Worm (Caenorhabditis elegans): ENCODE data around the gene slc-25A18.2.

slc-25A18.2 gene

DNA sequence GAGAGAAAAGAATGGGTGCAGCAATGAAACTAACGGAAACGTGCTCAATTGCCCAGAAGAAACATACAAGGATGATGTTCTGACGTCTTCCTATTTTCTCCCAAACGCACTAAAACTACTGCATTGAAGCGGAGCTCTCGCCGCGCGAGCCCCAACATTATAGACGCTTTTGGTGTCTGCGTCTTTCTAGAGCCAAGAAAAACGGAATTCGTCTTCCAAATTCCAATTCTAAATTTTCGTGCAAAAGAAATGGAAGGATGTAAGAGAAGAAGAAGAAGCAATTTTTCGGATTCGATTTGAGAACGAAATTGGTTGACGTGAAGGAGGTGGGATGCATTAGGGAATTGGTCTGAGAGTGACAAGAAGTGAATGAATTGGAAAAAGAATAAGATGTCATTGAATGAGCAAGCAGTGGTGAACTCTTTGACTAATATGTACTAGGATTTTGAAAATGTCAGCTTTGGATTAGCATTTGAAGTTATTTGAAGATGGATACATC lies 21.1 kb upstream of the slc-25A18.2 start:
- TF ChIP-seq chd-7 (tag; optimal IDR thresholded peaks at IDR 0.05), result no peak
- no peak for TF ChIP-seq lin-54 (GFP tag; optimal IDR thresholded peaks at IDR 0.05)
- no peak for TF ChIP-seq lag-1 (GFP tag; IDR thresholded peaks at IDR 0.05)
- TF ChIP-seq unc-62 (GFP tag; optimal IDR thresholded peaks at IDR 0.05), result no peak
- no peak for TF ChIP-seq nhr-179 (tag; optimal IDR thresholded peaks at IDR 0.05)

DNA sequence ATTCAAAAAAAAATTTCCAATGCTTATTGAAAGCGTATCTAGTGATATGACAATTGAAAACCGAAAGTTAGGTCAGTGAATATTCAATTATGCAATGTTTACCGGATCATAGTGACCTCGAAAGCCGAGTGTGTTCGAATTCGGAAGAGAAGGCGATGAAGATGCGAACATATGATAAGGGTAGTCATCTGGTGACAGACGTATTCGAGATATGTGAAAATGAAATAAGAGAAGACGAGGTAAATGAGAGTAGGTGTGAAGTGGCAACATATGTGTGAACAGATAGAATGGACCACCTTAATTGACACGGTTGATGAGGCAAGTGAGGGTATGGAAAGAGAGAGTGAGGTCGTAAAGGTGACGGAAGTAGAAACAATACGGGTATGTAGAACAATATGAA lies 20.0 kb upstream of the slc-25A18.2 start:
- no peak for TF ChIP-seq Y53G8AR.9 (GFP tag; conservative IDR thresholded peaks at IDR 0.05)
- TF ChIP-seq ccch-3 (GFP tag; optimal IDR thresholded peaks at IDR 0.05), result no peak
- no peak for TF ChIP-seq sdz-38 (tag; optimal IDR thresholded peaks at IDR 0.05)
- TF ChIP-seq nhr-90 (tag; optimal IDR thresholded peaks at IDR 0.05), result no peak
- TF ChIP-seq ztf-25 (GFP tag; IDR thresholded peaks at IDR 0.05), result no peak
- no peak for TF ChIP-seq hrde-1 (tag; optimal IDR thresholded peaks at IDR 0.05; ENCODE audit: borderline replicate concordance)
- TF ChIP-seq nhr-120 (GFP tag; IDR thresholded peaks at IDR 0.05), result no peak
- TF ChIP-seq die-1 (tag; optimal IDR thresholded peaks at IDR 0.05), result no peak
- no peak for TF ChIP-seq fkh-3 (tag; optimal IDR thresholded peaks at IDR 0.05)
- TF ChIP-seq attf-3 (GFP tag; conservative IDR thresholded peaks at IDR 0.05), result no peak
- no peak for TF ChIP-seq F49E8.2 (tag; optimal IDR thresholded peaks at IDR 0.05; ENCODE audit: insufficient read depth)
- no peak for TF ChIP-seq Y67H2A.10 (GFP tag; conservative IDR thresholded peaks at IDR 0.05)
- TF ChIP-seq snpc-4 (GFP tag; optimal IDR thresholded peaks at IDR 0.05), result no peak
- TF ChIP-seq snpc-4 (tag; optimal IDR thresholded peaks at IDR 0.05), result no peak

DNA sequence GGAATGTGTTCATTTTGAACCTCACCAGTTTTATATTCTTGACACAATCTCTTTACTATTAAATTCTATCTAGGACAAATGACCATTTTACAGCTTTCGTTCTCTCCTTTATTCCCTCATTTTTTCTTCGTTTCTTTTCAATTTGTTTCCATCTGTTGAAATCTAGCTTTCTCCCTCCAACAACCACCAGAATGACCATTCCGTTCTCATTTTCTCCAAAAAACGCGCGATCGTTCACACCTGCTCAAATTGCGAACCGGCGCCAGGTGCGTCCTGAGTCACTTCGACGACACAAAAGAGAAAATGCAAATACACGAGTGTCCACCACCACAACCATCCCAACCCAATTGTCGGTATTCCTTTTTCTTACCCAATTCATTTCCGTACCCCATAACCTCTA lies 18.6 kb upstream of the slc-25A18.2 start, which contains the start of gene F13B6.1:
F13B6.1 (plus strand) TSS at position 301 of the 400 bp plus-strand sequence.
- TF ChIP-seq hsf-1 (GFP tag; IDR thresholded peaks at IDR 0.05) (no peak), lin-35 (GFP tag; optimal IDR thresholded peaks at IDR 0.05) (no peak), atf-7 (tag; optimal IDR thresholded peaks at IDR 0.05) (no peak), tbx-9 (tag; optimal IDR thresholded peaks at IDR 0.05; ENCODE audit: borderline replicate concordance) (no peak), zfh-2 (GFP tag; conservative IDR thresholded peaks at IDR 0.05) (no peak), Y67H2A.10 (GFP tag; conservative IDR thresholded peaks at IDR 0.05) (no peak), madf-3 (GFP tag; IDR thresholded peaks at IDR 0.05) (no peak), C17E4.6 (GFP tag; IDR thresholded peaks at IDR 0.05) (no peak), mcd-1 (GFP tag; IDR thresholded peaks at IDR 0.05) (no peak), F49E8.2 (tag; optimal IDR thresholded peaks at IDR 0.05; ENCODE audit: insufficient read depth) (no peak), nhr-80 (tag; optimal IDR thresholded peaks at IDR 0.05) (no peak), Y95B8A.8 (GFP tag; IDR thresholded peaks at IDR 0.05) (no peak), fkh-3 (tag; optimal IDR thresholded peaks at IDR 0.05) (no peak), nfya-1 (tag; optimal IDR thresholded peaks at IDR 0.05; ENCODE audit: borderline replicate concordance, insufficient read depth) (no peak)

DNA sequence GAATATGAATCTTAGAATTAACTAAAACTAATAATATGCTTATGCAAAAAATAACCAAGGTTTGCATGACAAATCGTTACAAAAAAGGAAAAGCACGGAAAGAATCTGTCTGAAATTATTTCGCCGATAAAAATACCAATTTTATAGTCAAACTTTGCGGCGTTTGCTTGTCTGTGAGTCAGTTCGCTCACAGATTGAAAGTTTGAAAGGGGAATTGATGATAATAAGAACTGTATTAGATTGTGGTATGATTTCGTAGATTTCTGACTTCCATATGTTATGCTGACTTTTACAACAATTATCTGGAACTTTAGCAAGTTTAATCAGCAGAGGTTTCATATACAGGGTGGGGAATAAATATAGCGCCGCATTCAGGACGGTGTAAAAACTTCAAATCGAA lies 14.6 kb upstream of the slc-25A18.2 start, which contains the start of gene F13B6.2:
F13B6.2 (minus strand) TSS at position 101 of the 400 bp plus-strand sequence.
- TF ChIP-seq F22D6.2 (tag; optimal IDR thresholded peaks at IDR 0.05) (no peak), F39B2.1 (GFP tag; IDR thresholded peaks at IDR 0.05) (no peak), F57C9.4 (tag; optimal IDR thresholded peaks at IDR 0.05) (no peak), rcor-1 (GFP tag; IDR thresholded peaks at IDR 0.05) (no peak), tlf-1 (GFP tag; optimal IDR thresholded peaks at IDR 0.05) (no peak), egl-44 (GFP tag; IDR thresholded peaks at IDR 0.05) (no peak), C17E4.6 (GFP tag; IDR thresholded peaks at IDR 0.05) (no peak), cebp-1 (GFP tag; IDR thresholded peaks at IDR 0.05) (no peak), cebp-1 (tag; optimal IDR thresholded peaks at IDR 0.05) (no peak), nhr-120 (GFP tag; IDR thresholded peaks at IDR 0.05) (no peak), hmg-1.2 (GFP tag; IDR thresholded peaks at IDR 0.05) (no peak), ets-4 (GFP tag; optimal IDR thresholded peaks at IDR 0.05) (no peak), Y56A3A.18 (GFP tag; IDR thresholded peaks at IDR 0.05) (no peak), madf-6 (GFP tag; IDR thresholded peaks at IDR 0.05) (no peak), F49E8.2 (tag; optimal IDR thresholded peaks at IDR 0.05; ENCODE audit: insufficient read depth) (no peak), nhr-27 (tag; optimal IDR thresholded peaks at IDR 0.05) (no peak), F55B11.4 (tag; optimal IDR thresholded peaks at IDR 0.05; ENCODE audit: borderline replicate concordance, insufficient read depth) (no peak), Y67H2A.10 (GFP tag; conservative IDR thresholded peaks at IDR 0.05) (no peak), him-1 (tag; optimal IDR thresholded peaks at IDR 0.05) (no peak), nfya-1 (tag; optimal IDR thresholded peaks at IDR 0.05; ENCODE audit: borderline replicate concordance, insufficient read depth) (no peak)

All from whole organism, young adult.